Worm (Caenorhabditis elegans): ENCODE measurements around the gene pph-1.

The pph-1 gene

ce11 chrV:10727651-10728050 lies 25.3 kb downstream of the pph-1 start:
- TF ChIP-seq nhr-129 (tag; optimal IDR thresholded peaks at IDR 0.05) (peak; percentile 65), mdl-1 (tag; optimal IDR thresholded peaks at IDR 0.05) (no peak), lsy-2 (tag; optimal IDR thresholded peaks at IDR 0.05) (peak in 1 of 2 experiments; percentile 66), sem-4 (tag; optimal IDR thresholded peaks at IDR 0.05) (peak; percentile 79), F13H6.1 (tag; optimal IDR thresholded peaks at IDR 0.05) (peak; percentile 87), nhr-12 (tag; optimal IDR thresholded peaks at IDR 0.05) (no peak), ceh-16 (tag; optimal IDR thresholded peaks at IDR 0.05) (no peak), C34F6.9 (tag; optimal IDR thresholded peaks at IDR 0.05) (peak; percentile 27), Y55F3AM.14 (GFP tag; optimal IDR thresholded peaks at IDR 0.05) (no peak), unc-62 (GFP tag; optimal IDR thresholded peaks at IDR 0.05) (peak; percentile 70), sma-9 (GFP tag; optimal IDR thresholded peaks at IDR 0.05) (peak; percentile 94), sma-9 (tag; optimal IDR thresholded peaks at IDR 0.05) (peak; percentile 65), egl-27 (tag; optimal IDR thresholded peaks at IDR 0.05) (peak; percentile 73), ceh-82 (tag; optimal IDR thresholded peaks at IDR 0.05) (no peak), nhr-6 (tag; optimal IDR thresholded peaks at IDR 0.05) (peak; percentile 15), mab-5 (tag; optimal IDR thresholded peaks at IDR 0.05) (peak; percentile 83), fos-1 (tag; optimal IDR thresholded peaks at IDR 0.05) (peak; percentile 1), nhr-10 (tag; optimal IDR thresholded peaks at IDR 0.05) (no peak), nhr-21 (tag; optimal IDR thresholded peaks at IDR 0.05) (peak; percentile 44)

ce11 chrV:10729456-10729904 lies 27.1 kb downstream of the pph-1 start:
- no peak for TF ChIP-seq nhr-11 (tag; optimal IDR thresholded peaks at IDR 0.05)
- TF ChIP-seq R02D3.7 (tag; optimal IDR thresholded peaks at IDR 0.05), result no peak
- TF ChIP-seq ama-1 (optimal IDR thresholded peaks at IDR 0.05), result no peak
- TF ChIP-seq nhr-237 (tag; optimal IDR thresholded peaks at IDR 0.05), result no peak
- TF ChIP-seq nhr-6 (tag; optimal IDR thresholded peaks at IDR 0.05), result no peak
- TF ChIP-seq peb-1 (tag; optimal IDR thresholded peaks at IDR 0.05), result no peak
- no peak for TF ChIP-seq ztf-4 (tag; optimal IDR thresholded peaks at IDR 0.05)
- TF ChIP-seq C34F6.9 (tag; optimal IDR thresholded peaks at IDR 0.05), result no peak
- TF ChIP-seq egl-27 (tag; optimal IDR thresholded peaks at IDR 0.05), result peak; percentile 74
- peak; percentile 25 for TF ChIP-seq nhr-21 (tag; optimal IDR thresholded peaks at IDR 0.05)
- no peak for TF ChIP-seq aly-2 (tag; optimal IDR thresholded peaks at IDR 0.05)
- TF ChIP-seq ztf-1 (GFP tag; conservative IDR thresholded peaks at IDR 0.05), result no peak
- TF ChIP-seq ceh-16 (tag; optimal IDR thresholded peaks at IDR 0.05), result no peak
- peak; percentile 46 for TF ChIP-seq blmp-1 (tag; optimal IDR thresholded peaks at IDR 0.05; ENCODE audit: insufficient read depth)
- peak; percentile 61 for TF ChIP-seq crh-2 (tag; optimal IDR thresholded peaks at IDR 0.05)
- TF ChIP-seq lin-39 (tag; optimal IDR thresholded peaks at IDR 0.05), result no peak
- no peak for TF ChIP-seq elt-1 (tag; optimal IDR thresholded peaks at IDR 0.05)
- no peak for TF ChIP-seq sem-4 (tag; optimal IDR thresholded peaks at IDR 0.05)
- peak; percentile 75 for TF ChIP-seq nhr-25 (tag; optimal IDR thresholded peaks at IDR 0.05)
- TF ChIP-seq ceh-82 (tag; optimal IDR thresholded peaks at IDR 0.05), result no peak
- no peak for TF ChIP-seq unc-39 (tag; optimal IDR thresholded peaks at IDR 0.05)
- TF ChIP-seq nhr-77 (tag; optimal IDR thresholded peaks at IDR 0.05), result no peak
- no peak for TF ChIP-seq elt-3 (tag; optimal IDR thresholded peaks at IDR 0.05)
- TF ChIP-seq unc-55 (GFP tag; optimal IDR thresholded peaks at IDR 0.05), result no peak
- no peak for TF ChIP-seq ZK546.5 (tag; optimal IDR thresholded peaks at IDR 0.05)
- TF ChIP-seq mbf-1 (tag; optimal IDR thresholded peaks at IDR 0.05), result no peak
- TF ChIP-seq sma-9 (GFP tag; optimal IDR thresholded peaks at IDR 0.05), result peak; percentile 93
- TF ChIP-seq sma-9 (tag; optimal IDR thresholded peaks at IDR 0.05), result no peak
- peak; percentile 34 for TF ChIP-seq gmeb-1 (tag; optimal IDR thresholded peaks at IDR 0.05)
- no peak for TF ChIP-seq nhr-23 (tag; optimal IDR thresholded peaks at IDR 0.05)
- no peak for TF ChIP-seq mab-5 (tag; optimal IDR thresholded peaks at IDR 0.05)
- TF ChIP-seq F13H6.1 (tag; optimal IDR thresholded peaks at IDR 0.05), result peak; percentile 60
- TF ChIP-seq unc-62 (GFP tag; optimal IDR thresholded peaks at IDR 0.05), result no peak
- TF ChIP-seq snpc-4 (tag; optimal IDR thresholded peaks at IDR 0.05), result no peak
- no peak for TF ChIP-seq alr-1 (tag; optimal IDR thresholded peaks at IDR 0.05)
- no peak for TF ChIP-seq skn-1 (tag; optimal IDR thresholded peaks at IDR 0.05)
- peak; percentile 78 for TF ChIP-seq Y55F3AM.14 (GFP tag; optimal IDR thresholded peaks at IDR 0.05)
- TF ChIP-seq ztf-11 (tag; optimal IDR thresholded peaks at IDR 0.05), result no peak
- TF ChIP-seq fos-1 (tag; optimal IDR thresholded peaks at IDR 0.05), result peak; percentile 23
- no peak for TF ChIP-seq zag-1 (tag; optimal IDR thresholded peaks at IDR 0.05)
- TF ChIP-seq nhr-12 (tag; optimal IDR thresholded peaks at IDR 0.05), result no peak
- peak in 1 of 2 experiments; percentile 17 for TF ChIP-seq lsy-2 (tag; optimal IDR thresholded peaks at IDR 0.05)
- peak; percentile 72 for TF ChIP-seq sma-3 (GFP tag; optimal IDR thresholded peaks at IDR 0.05)
- no peak for TF ChIP-seq lin-11 (tag; optimal IDR thresholded peaks at IDR 0.05)
- TF ChIP-seq lin-13 (GFP tag; optimal IDR thresholded peaks at IDR 0.05), result no peak
- peak in 1 of 2 experiments; percentile 56 for TF ChIP-seq mdl-1 (tag; optimal IDR thresholded peaks at IDR 0.05)
- no peak for TF ChIP-seq nhr-10 (tag; optimal IDR thresholded peaks at IDR 0.05)
- TF ChIP-seq nhr-129 (tag; optimal IDR thresholded peaks at IDR 0.05), result peak; percentile 71
- no peak for TF ChIP-seq dmd-4 (tag; optimal IDR thresholded peaks at IDR 0.05)
